Worm (Caenorhabditis elegans): ENCODE results near the gene C38H2.2.

ce11 chrIII:10379632-10380031 is 1.9 kb upstream of the C38H2.2 start:
- TF ChIP-seq elt-1 (tag; optimal IDR thresholded peaks at IDR 0.05) (no peak), nhr-11 (tag; optimal IDR thresholded peaks at IDR 0.05) (no peak), ceh-9 (tag; optimal IDR thresholded peaks at IDR 0.05) (no peak), zag-1 (tag; optimal IDR thresholded peaks at IDR 0.05) (no peak), nfya-1 (tag; optimal IDR thresholded peaks at IDR 0.05; ENCODE audit: insufficient read depth) (no peak), tbx-2 (tag; optimal IDR thresholded peaks at IDR 0.05) (no peak), ztf-4 (tag; optimal IDR thresholded peaks at IDR 0.05) (no peak), nhr-76 (tag; optimal IDR thresholded peaks at IDR 0.05) (no peak), fos-1 (tag; optimal IDR thresholded peaks at IDR 0.05) (no peak), snpc-4 (tag; optimal IDR thresholded peaks at IDR 0.05) (no peak), lin-15B (tag; optimal IDR thresholded peaks at IDR 0.05) (no peak)

Measured in whole organism, L3 larva.